Worm (Caenorhabditis elegans): ENCODE measurements around the gene str-63.
A peak's percentile ranks its signal among the peaks of the same experiment; 100 is the strongest.

Gene str-63

ce11 chrV:3351266-3351665 lies at the start of gene str-63:
TSS of gene str-63 (plus strand) at chrV:3351566.
- TF ChIP-seq zag-1 (tag; optimal IDR thresholded peaks at IDR 0.05) (no peak), gmeb-1 (tag; optimal IDR thresholded peaks at IDR 0.05) (no peak), nhr-25 (tag; optimal IDR thresholded peaks at IDR 0.05) (no peak), nhr-10 (tag; optimal IDR thresholded peaks at IDR 0.05) (no peak), ceh-82 (tag; optimal IDR thresholded peaks at IDR 0.05) (no peak), lin-13 (GFP tag; optimal IDR thresholded peaks at IDR 0.05) (no peak), alr-1 (tag; optimal IDR thresholded peaks at IDR 0.05) (no peak), unc-62 (GFP tag; optimal IDR thresholded peaks at IDR 0.05) (no peak)

DNA sequence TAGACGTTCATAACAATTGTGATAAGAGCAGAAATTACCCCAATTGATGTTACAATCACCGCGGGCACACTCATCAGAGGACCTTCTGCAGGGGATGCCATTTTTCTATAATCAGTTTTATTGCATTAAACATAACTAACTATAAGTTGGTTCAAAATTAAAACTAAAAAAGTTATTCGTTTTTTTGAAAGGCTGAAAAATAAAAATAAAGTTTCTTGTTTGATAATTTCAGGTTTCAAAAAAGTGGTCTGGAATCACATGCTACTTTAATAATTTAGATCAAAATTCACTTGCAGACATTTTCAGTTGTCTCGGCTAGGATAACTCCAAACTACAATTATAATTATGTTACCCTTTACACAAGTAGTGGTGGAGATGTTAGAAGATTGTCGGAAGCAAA lies 49.5 kb upstream of the str-63 start, which contains the start of gene srbc-1:
Gene srbc-1 (minus strand): TSS at position 101 of the 400 bp plus-strand sequence.
- no peak for TF ChIP-seq lsy-2 (tag; optimal IDR thresholded peaks at IDR 0.05)

- no peak for TF ChIP-seq lsy-2 (tag; optimal IDR thresholded peaks at IDR 0.05)
- TF ChIP-seq blmp-1 (tag; optimal IDR thresholded peaks at IDR 0.05; ENCODE audit: insufficient read depth), result no peak
- no peak for TF ChIP-seq nhr-11 (tag; optimal IDR thresholded peaks at IDR 0.05)
- TF ChIP-seq lin-39 (tag; optimal IDR thresholded peaks at IDR 0.05), result no peak
- TF ChIP-seq unc-62 (GFP tag; optimal IDR thresholded peaks at IDR 0.05), result no peak
- TF ChIP-seq unc-55 (GFP tag; optimal IDR thresholded peaks at IDR 0.05), result no peak
- no peak for TF ChIP-seq egl-27 (tag; optimal IDR thresholded peaks at IDR 0.05)
- no peak for TF ChIP-seq ceh-82 (tag; optimal IDR thresholded peaks at IDR 0.05)
- no peak for TF ChIP-seq ZK546.5 (tag; optimal IDR thresholded peaks at IDR 0.05)
Observed at ce11 chrV:3308169-3308568, 43.2 kb upstream of the str-63 start, which contains the start of gene srbc-3. TSS of gene srbc-3 (plus strand) at chrV:3308469.

- peak in 1 of 2 experiments; percentile 43 for TF ChIP-seq lsy-2 (tag; optimal IDR thresholded peaks at IDR 0.05)
- no peak for TF ChIP-seq nhr-23 (tag; optimal IDR thresholded peaks at IDR 0.05)
- TF ChIP-seq sma-9 (GFP tag; optimal IDR thresholded peaks at IDR 0.05), result peak; percentile 87
- no peak for TF ChIP-seq sma-9 (tag; optimal IDR thresholded peaks at IDR 0.05)
- no peak for TF ChIP-seq dmd-4 (tag; optimal IDR thresholded peaks at IDR 0.05)
- TF ChIP-seq ZK546.5 (tag; optimal IDR thresholded peaks at IDR 0.05), result no peak
- peak; percentile 59 for TF ChIP-seq C34F6.9 (tag; optimal IDR thresholded peaks at IDR 0.05)
- TF ChIP-seq mbf-1 (tag; optimal IDR thresholded peaks at IDR 0.05), result no peak
- TF ChIP-seq aly-2 (tag; optimal IDR thresholded peaks at IDR 0.05), result no peak
- peak; percentile 40 for TF ChIP-seq unc-55 (GFP tag; optimal IDR thresholded peaks at IDR 0.05)
- TF ChIP-seq nhr-10 (tag; optimal IDR thresholded peaks at IDR 0.05), result no peak
- TF ChIP-seq peb-1 (tag; optimal IDR thresholded peaks at IDR 0.05), result no peak
- TF ChIP-seq F13H6.1 (tag; optimal IDR thresholded peaks at IDR 0.05), result peak; percentile 83
- no peak for TF ChIP-seq nhr-6 (tag; optimal IDR thresholded peaks at IDR 0.05)
Observed at ce11 chrV:3312067-3312666, 39.2 kb upstream of the str-63 start, which contains the start of gene arrd-18. TSS of gene arrd-18 (minus strand) at chrV:3312117.

DNA sequence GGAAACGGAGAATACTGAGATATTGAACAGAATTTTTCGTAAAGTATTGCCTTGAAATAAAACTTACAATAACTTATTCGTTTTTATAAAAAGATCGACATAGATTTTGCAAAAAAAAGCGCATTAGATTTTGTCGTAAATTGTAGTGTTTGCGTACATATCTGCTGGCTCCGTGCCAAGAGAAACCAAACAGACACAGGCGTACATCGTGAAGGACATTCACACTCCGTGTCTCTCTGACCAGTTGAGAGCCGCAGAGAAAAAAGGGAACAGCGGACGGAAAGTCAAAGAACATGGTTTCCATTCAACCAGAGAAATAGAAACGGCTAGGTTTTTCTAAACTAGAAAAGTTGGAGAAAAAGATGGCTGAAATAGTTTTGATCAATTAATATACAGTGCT lies 36.1 kb upstream of the str-63 start, which contains the start of gene arrd-19:
Gene arrd-19 (minus strand): TSS at position 209 of the 400 bp plus-strand sequence.
- TF ChIP-seq lin-13 (GFP tag; optimal IDR thresholded peaks at IDR 0.05), result peak; percentile 76
- peak; percentile 78 for TF ChIP-seq egl-27 (tag; optimal IDR thresholded peaks at IDR 0.05)
- peak; percentile 91 for TF ChIP-seq F13H6.1 (tag; optimal IDR thresholded peaks at IDR 0.05)
- peak; percentile 98 for TF ChIP-seq sma-9 (GFP tag; optimal IDR thresholded peaks at IDR 0.05)
- no peak for TF ChIP-seq sma-9 (tag; optimal IDR thresholded peaks at IDR 0.05)
- TF ChIP-seq R02D3.7 (tag; optimal IDR thresholded peaks at IDR 0.05), result no peak
- peak; percentile 24 for TF ChIP-seq lin-11 (tag; optimal IDR thresholded peaks at IDR 0.05)
- TF ChIP-seq aly-2 (tag; optimal IDR thresholded peaks at IDR 0.05), result no peak
- no peak for TF ChIP-seq elt-1 (tag; optimal IDR thresholded peaks at IDR 0.05)
- peak; percentile 72 for TF ChIP-seq sma-3 (GFP tag; optimal IDR thresholded peaks at IDR 0.05)
- peak; percentile 91 for TF ChIP-seq C34F6.9 (tag; optimal IDR thresholded peaks at IDR 0.05)
- peak; percentile 69 for TF ChIP-seq unc-55 (GFP tag; optimal IDR thresholded peaks at IDR 0.05)
- no peak for TF ChIP-seq nhr-10 (tag; optimal IDR thresholded peaks at IDR 0.05)
- TF ChIP-seq blmp-1 (tag; optimal IDR thresholded peaks at IDR 0.05; ENCODE audit: insufficient read depth), result peak; percentile 68
- TF ChIP-seq alr-1 (tag; optimal IDR thresholded peaks at IDR 0.05), result no peak
- no peak for TF ChIP-seq nhr-11 (tag; optimal IDR thresholded peaks at IDR 0.05)
- TF ChIP-seq ztf-11 (tag; optimal IDR thresholded peaks at IDR 0.05), result no peak
- no peak for TF ChIP-seq peb-1 (tag; optimal IDR thresholded peaks at IDR 0.05)
- TF ChIP-seq skn-1 (tag; optimal IDR thresholded peaks at IDR 0.05), result no peak
- TF ChIP-seq ztf-4 (tag; optimal IDR thresholded peaks at IDR 0.05), result peak; percentile 40
- TF ChIP-seq mab-5 (tag; optimal IDR thresholded peaks at IDR 0.05), result no peak
- TF ChIP-seq fos-1 (tag; optimal IDR thresholded peaks at IDR 0.05), result peak; percentile 72
- TF ChIP-seq nhr-25 (tag; optimal IDR thresholded peaks at IDR 0.05), result peak; percentile 84
- TF ChIP-seq Y55F3AM.14 (GFP tag; optimal IDR thresholded peaks at IDR 0.05), result no peak
- no peak for TF ChIP-seq nhr-23 (tag; optimal IDR thresholded peaks at IDR 0.05)
- peak; percentile 58 to 65 for TF ChIP-seq mdl-1 (tag; optimal IDR thresholded peaks at IDR 0.05)
- no peak for TF ChIP-seq unc-62 (GFP tag; optimal IDR thresholded peaks at IDR 0.05)
- TF ChIP-seq nhr-12 (tag; optimal IDR thresholded peaks at IDR 0.05), result no peak
- peak; percentile 76 for TF ChIP-seq nhr-6 (tag; optimal IDR thresholded peaks at IDR 0.05)
- peak; percentile 80 for TF ChIP-seq crh-2 (tag; optimal IDR thresholded peaks at IDR 0.05)
- TF ChIP-seq zag-1 (tag; optimal IDR thresholded peaks at IDR 0.05), result peak; percentile 64
- peak; percentile 47 for TF ChIP-seq gmeb-1 (tag; optimal IDR thresholded peaks at IDR 0.05)
- peak; percentile 82 for TF ChIP-seq nhr-21 (tag; optimal IDR thresholded peaks at IDR 0.05)
- no peak for TF ChIP-seq ztf-1 (GFP tag; conservative IDR thresholded peaks at IDR 0.05)
- no peak for TF ChIP-seq mbf-1 (tag; optimal IDR thresholded peaks at IDR 0.05)
- no peak for TF ChIP-seq elt-3 (tag; optimal IDR thresholded peaks at IDR 0.05)
- no peak for TF ChIP-seq lin-39 (tag; optimal IDR thresholded peaks at IDR 0.05)
